Fruit fly (Drosophila melanogaster) whole organism, wandering third instar larva: ENCODE data around the gene CG17260.

ENCODE experiments used
- Abd-B ChIP-seq: fragments of >200 bp; optimal IDR thresholded peaks from 2 replicates; lab custom pipeline; 2017; ENCODE audit warnings: missing biosample characterization, missing genetic modification characterization
- CG32264 ChIP-seq: fragments of 200-800 bp; sonication (Bioruptor generic); optimal IDR thresholded peaks from 2 replicates; lab custom pipeline; 2016; ENCODE audit warnings: missing biosample characterization, missing genetic modification characterization
- CG9705 ChIP-seq: fragments of 200-800 bp; sonication (Bioruptor generic); optimal IDR thresholded peaks from 2 replicates; lab custom pipeline; 2018; ENCODE audit warnings: missing biosample characterization, mild to moderate bottlenecking, missing genetic modification characterization
- CrebA ChIP-seq: fragments of 200-800 bp; sonication (Bioruptor generic); optimal IDR thresholded peaks from 2 replicates; lab custom pipeline; 2016; ENCODE audit warnings: missing biosample characterization, mild to moderate bottlenecking, missing genetic modification characterization, borderline replicate concordance
- Dfd ChIP-seq: fragments of >200 bp; optimal IDR thresholded peaks from 2 replicates; lab custom pipeline; 2017; ENCODE audit warnings: missing biosample characterization, missing genetic modification characterization
- Dif ChIP-seq: fragments of 200-275, 200-300 bp; sonication (Bioruptor generic); optimal IDR thresholded peaks from 2 replicates; lab custom pipeline; 2018; ENCODE audit warnings: missing biosample characterization, missing genetic modification characterization; ENCODE audit not compliant: partially characterized antibody
- GATAd ChIP-seq: sonication (Bioruptor generic); optimal IDR thresholded peaks from 2 replicates; lab custom pipeline; 2016; ENCODE audit warnings: missing biosample characterization, missing genetic modification characterization
- HLH106 ChIP-seq: fragments of 200-800 bp; optimal IDR thresholded peaks from 3 replicates; lab custom pipeline; 2019; ENCODE audit warnings: missing biosample characterization, mild to moderate bottlenecking, missing genetic modification characterization, moderate library complexity
- Hnf4 ChIP-seq: fragments of 200-800 bp; sonication (Bioruptor generic); optimal IDR thresholded peaks from 2 replicates; lab custom pipeline; 2016; ENCODE audit warnings: missing biosample characterization, mild to moderate bottlenecking, missing genetic modification characterization
- Jra ChIP-seq: sonication (Bioruptor generic); optimal IDR thresholded peaks from 2 replicates; lab custom pipeline; 2016; ENCODE audit warnings: missing biosample characterization, missing genetic modification characterization
- N ChIP-seq: fragments of >200 bp; optimal IDR thresholded peaks from 2 replicates; lab custom pipeline; 2018; ENCODE audit warnings: missing biosample characterization, missing external identifiers, missing genetic modification characterization
- OdsH ChIP-seq: fragments of 200-800 bp; sonication (Bioruptor generic); optimal IDR thresholded peaks from 2 replicates; lab custom pipeline; 2016; ENCODE audit warnings: missing biosample characterization, mild to moderate bottlenecking, missing genetic modification characterization
- Rel ChIP-seq, 2 experiments: fragments of 200-800 bp; sonication (Bioruptor generic) in 1 of 2; optimal IDR thresholded peaks; 2 replicates in 1 of 2; 3 replicates in 1 of 2; lab custom pipeline; 2016 to 2019; ENCODE audit warnings: mild to moderate bottlenecking in 2 of 2, missing biosample characterization in 2 of 2, missing genetic modification characterization in 2 of 2, moderate library complexity in 1 of 2
- Sp1 ChIP-seq: fragments of 200-800 bp; sonication (Bioruptor generic); optimal IDR thresholded peaks from 3 replicates; lab custom pipeline; 2019; ENCODE audit warnings: missing biosample characterization, mild to moderate bottlenecking, missing genetic modification characterization, moderate library complexity
- br ChIP-seq: fragments of 200-800 bp; sonication (Bioruptor generic); optimal IDR thresholded peaks from 2 replicates; lab custom pipeline; 2016; ENCODE audit warnings: missing biosample characterization, missing genetic modification characterization
- brk ChIP-seq: fragments of 200-800 bp; sonication (Bioruptor generic); optimal IDR thresholded peaks from 2 replicates; lab custom pipeline; 2016; ENCODE audit warnings: missing biosample characterization, mild to moderate bottlenecking, missing genetic modification characterization
- dl ChIP-seq, 2 experiments: fragments of 175-275, 200-275 bp in 1 of 2; fragments of 200-275 bp in 1 of 2; sonication (Bioruptor generic); optimal IDR thresholded peaks; lab custom pipeline; 2018; ENCODE audit warnings: mild to moderate bottlenecking in 2 of 2, missing biosample characterization in 2 of 2, missing genetic modification characterization in 2 of 2, moderate library complexity in 2 of 2; ENCODE audit not compliant: partially characterized antibody in 2 of 2, insufficient read depth in 1 of 2
- dmrt93B ChIP-seq: fragments of 200-800 bp; sonication (Bioruptor generic); optimal IDR thresholded peaks from 2 replicates; lab custom pipeline; 2018; ENCODE audit warnings: missing biosample characterization, mild to moderate bottlenecking, missing genetic modification characterization
- dsf ChIP-seq: sonication (Bioruptor generic); optimal IDR thresholded peaks from 2 replicates; lab custom pipeline; 2016; ENCODE audit warnings: missing biosample characterization, missing genetic modification characterization, borderline replicate concordance
- ey ChIP-seq: fragments of 200-800 bp; sonication (Bioruptor generic); optimal IDR thresholded peaks from 2 replicates; lab custom pipeline; 2016; ENCODE audit warnings: missing biosample characterization, missing genetic modification characterization
- foxo ChIP-seq, 2 experiments: fragments of 200-800 bp; sonication (Bioruptor generic); optimal IDR thresholded peaks; 2 replicates in 1 of 2; 3 replicates in 1 of 2; lab custom pipeline; 2016 to 2017; ENCODE audit warnings: missing biosample characterization in 2 of 2, missing genetic modification characterization in 2 of 2
- fru ChIP-seq: fragments of 200-800 bp; sonication (Bioruptor generic); optimal IDR thresholded peaks from 3 replicates; lab custom pipeline; 2016; ENCODE audit warnings: missing biosample characterization, mild to moderate bottlenecking, missing genetic modification characterization
- h ChIP-seq: fragments of 200-800 bp; sonication (Bioruptor generic); optimal IDR thresholded peaks from 3 replicates; lab custom pipeline; 2016; ENCODE audit warnings: missing biosample characterization, mild to moderate bottlenecking, missing genetic modification characterization
- jim ChIP-seq: fragments of 175-275, 200-325 bp; sonication (Bioruptor generic); optimal IDR thresholded peaks from 2 replicates; lab custom pipeline; 2016; ENCODE audit warnings: missing biosample characterization, mild to moderate bottlenecking, missing genetic modification characterization
- psq ChIP-seq: fragments of 200-800 bp; sonication (Bioruptor generic); optimal IDR thresholded peaks from 3 replicates; lab custom pipeline; 2017; ENCODE audit warnings: missing biosample characterization, mild to moderate bottlenecking, missing genetic modification characterization, moderate library complexity
- rgr ChIP-seq: fragments of 200-800 bp; sonication (Bioruptor generic); optimal IDR thresholded peaks from 3 replicates; lab custom pipeline; 2016; ENCODE audit warnings: missing biosample characterization, mild to moderate bottlenecking, missing genetic modification characterization
- sage ChIP-seq: fragments of 200-800 bp; sonication (Bioruptor generic); optimal IDR thresholded peaks from 2 replicates; lab custom pipeline; 2016; ENCODE audit warnings: missing biosample characterization, mild to moderate bottlenecking, missing genetic modification characterization
- sv ChIP-seq: fragments of 200-800 bp; sonication (Bioruptor generic); optimal IDR thresholded peaks from 3 replicates; lab custom pipeline; 2016; ENCODE audit warnings: missing biosample characterization, missing genetic modification characterization
- tai ChIP-seq: sonication (Bioruptor generic); optimal IDR thresholded peaks from 2 replicates; lab custom pipeline; 2016; ENCODE audit warnings: missing biosample characterization, missing genetic modification characterization
- woc ChIP-seq: sonication (Bioruptor generic); optimal IDR thresholded peaks from 2 replicates; lab custom pipeline; 2016; ENCODE audit warnings: missing biosample characterization, mild to moderate bottlenecking, missing genetic modification characterization

The CG17260 gene

DNA sequence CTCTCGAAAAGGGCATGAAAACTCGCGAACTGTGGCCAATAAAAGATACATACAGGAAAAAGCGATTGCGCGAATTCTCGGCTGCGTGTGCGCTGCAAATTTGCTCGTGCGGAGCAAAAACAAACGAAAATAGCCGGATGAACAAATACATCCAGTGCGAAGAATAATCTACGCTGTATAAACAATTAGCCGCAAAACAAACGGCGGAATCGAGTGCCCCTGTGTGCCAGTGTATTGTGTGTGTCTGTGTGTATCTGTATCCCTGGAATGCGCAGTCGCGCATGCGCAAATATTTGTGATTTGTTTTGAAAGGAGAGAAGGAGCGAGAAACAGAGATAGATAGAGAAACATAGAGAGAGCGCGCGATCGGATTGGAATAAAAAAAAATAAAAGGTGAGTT lies 37.4 kb upstream of the CG17260 start:
- TF ChIP-seq Rel (GFP tag; optimal IDR thresholded peaks at IDR 0.05; lab: Kevin White, UChicago) (no peak), Rel (tag; optimal IDR thresholded peaks at IDR 0.05; lab: Kevin White, UChicago) (no peak), tai (no peak)

DNA sequence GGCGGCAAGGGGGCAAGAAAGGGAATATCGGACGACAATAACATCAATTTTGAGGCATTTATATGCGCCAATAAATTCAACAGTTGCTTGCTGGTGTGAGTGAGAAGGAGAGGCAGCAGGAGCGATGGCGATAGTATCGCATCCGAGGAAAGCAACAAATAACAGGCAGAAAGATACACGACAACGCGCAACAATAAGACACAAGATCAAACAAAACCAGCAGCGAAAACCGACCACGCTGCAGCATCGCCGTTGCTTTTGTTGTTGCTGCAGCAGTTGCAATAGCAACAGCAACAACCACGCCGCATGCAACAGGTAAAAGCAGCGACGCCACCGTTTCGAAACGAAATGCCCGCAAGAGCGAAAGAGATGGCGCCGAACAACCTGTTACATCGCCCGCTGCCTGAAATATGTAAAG lies 36.5 kb upstream of the CG17260 start:
- TF ChIP-seq Dfd (GFP tag; lab: Kevin White, UChicago) (no peak), ey (GFP tag; lab: Kevin White, UChicago) (no peak), CrebA (GFP tag; lab: Kevin White, UChicago) (no peak), dl (GFP tag; optimal IDR thresholded peaks at IDR 0.05; lab: Kevin White, UChicago; ENCODE audit: insufficient read depth in 1 of 2, partially characterized antibody in 2 of 2) (no peak), jim (GFP tag; lab: Kevin White, UChicago) (no peak), Hnf4 (GFP tag; lab: Kevin White, UChicago) (no peak), dmrt93B (GFP tag; lab: Kevin White, UChicago) (no peak), fru (GFP tag; lab: Kevin White, UChicago) (no peak), Dif (no peak), rgr (GFP tag; lab: Kevin White, UChicago) (no peak), OdsH (GFP tag; lab: Kevin White, UChicago) (no peak), woc (GFP tag; lab: Kevin White, UChicago) (no peak), sv (GFP tag; lab: Kevin White, UChicago) (no peak), psq (GFP tag; lab: Kevin White, UChicago) (no peak)
- TF ChIP-seq, all 38 proteins: peak for 0

DNA sequence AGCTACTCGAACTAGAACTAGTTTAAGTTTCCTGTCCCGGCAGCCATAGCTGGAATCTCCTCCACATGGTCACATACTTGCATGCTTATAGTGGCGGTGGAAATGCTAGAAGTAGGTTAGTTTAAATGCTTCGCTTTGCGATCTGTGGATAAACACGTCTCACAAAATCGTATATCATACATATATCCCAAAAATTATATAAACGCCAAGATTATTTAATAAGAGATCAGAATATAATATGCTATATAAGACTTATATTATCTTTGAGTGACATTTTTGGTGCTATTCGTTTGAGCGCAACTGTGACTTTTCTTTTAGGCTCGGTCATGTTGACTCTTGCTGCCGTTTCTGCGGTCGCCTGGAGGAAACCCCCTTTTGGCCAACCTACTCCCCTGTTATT lies 35.1 kb upstream of the CG17260 start:
- TF ChIP-seq Abd-B (GFP tag; lab: Kevin White, UChicago) (no peak), fru (GFP tag; lab: Kevin White, UChicago) (no peak), Sp1 (GFP tag; lab: Kevin White, UChicago) (no peak), CG9705 (no peak), dsf (no peak), h (GFP tag; lab: Kevin White, UChicago) (no peak), Jra (GFP tag; lab: Kevin White, UChicago) (no peak)
- TF ChIP-seq, all 38 proteins: peak for 0

DNA sequence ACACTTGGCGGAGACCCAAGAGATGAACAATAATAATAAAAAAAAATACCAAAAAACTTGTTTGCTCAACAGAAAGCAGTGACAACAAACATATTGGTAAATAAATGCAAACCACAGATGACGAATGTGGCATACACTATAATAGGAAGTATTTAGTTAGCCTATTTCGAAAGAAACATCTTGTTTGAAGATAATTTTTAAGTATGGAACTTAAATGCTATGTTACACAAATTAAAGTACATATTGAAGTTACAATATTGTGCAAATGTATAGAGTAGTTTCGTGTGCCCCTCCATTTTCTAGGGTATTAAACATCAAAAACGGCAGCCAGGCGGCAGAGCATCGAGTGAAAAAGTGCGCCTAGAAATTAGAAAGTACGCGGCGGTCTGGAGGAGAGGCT lies 33.6 kb upstream of the CG17260 start:
- TF ChIP-seq brk (no peak), Sp1 (GFP tag; lab: Kevin White, UChicago) (no peak), N (GFP tag; lab: Kevin White, UChicago) (no peak), HLH106 (no peak), Hnf4 (GFP tag; lab: Kevin White, UChicago) (no peak), GATAd (GFP tag; lab: Kevin White, UChicago) (no peak), sv (GFP tag; lab: Kevin White, UChicago) (no peak)

DNA sequence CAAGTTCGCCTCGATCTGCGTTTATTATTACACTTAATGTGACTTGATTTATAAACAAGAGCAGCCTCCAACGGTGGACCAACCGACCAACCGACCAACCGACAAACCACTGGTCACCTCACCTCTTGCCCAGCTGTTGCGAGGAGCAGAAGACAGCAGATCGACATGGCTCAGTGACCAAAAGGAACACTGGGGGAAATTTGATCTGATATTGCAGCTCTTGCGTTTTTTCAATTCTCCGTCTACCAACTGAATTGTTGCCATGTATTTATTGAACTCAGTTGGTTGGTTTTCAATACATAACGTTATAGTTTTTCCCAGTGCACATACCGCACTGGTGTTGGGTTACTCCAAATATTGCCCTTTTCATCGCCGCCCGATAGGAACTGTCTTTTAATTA lies 32.4 kb upstream of the CG17260 start:
- peak; percentile 36 for TF ChIP-seq Sp1 (GFP tag; lab: Kevin White, UChicago)
- TF ChIP-seq fru (GFP tag; lab: Kevin White, UChicago): peak; percentile 62
- TF ChIP-seq sage (GFP tag; lab: Kevin White, UChicago): no peak
- peak; percentile 21 for TF ChIP-seq Hnf4 (GFP tag; lab: Kevin White, UChicago)
- TF ChIP-seq br: peak; percentile 63
- peak; percentile 10 for TF ChIP-seq woc (GFP tag; lab: Kevin White, UChicago)
- peak; percentile 22 for TF ChIP-seq ey (GFP tag; lab: Kevin White, UChicago)
- TF ChIP-seq OdsH (GFP tag; lab: Kevin White, UChicago): peak; percentile 2
- peak; percentile 31 for TF ChIP-seq psq (GFP tag; lab: Kevin White, UChicago)
- TF ChIP-seq HLH106: peak; percentile 47
- TF ChIP-seq CG32264: no peak
- peak; percentile 31 for TF ChIP-seq rgr (GFP tag; lab: Kevin White, UChicago)
- peak; percentile 37 for TF ChIP-seq h (GFP tag; lab: Kevin White, UChicago)
- peak in 1 of 2 experiments; percentile 64 for TF ChIP-seq foxo (GFP tag; optimal IDR thresholded peaks at IDR 0.05; lab: Kevin White, UChicago)
- no peak for TF ChIP-seq brk
- TF ChIP-seq, all 38 proteins: peak for 12
